Worm (Caenorhabditis elegans): ENCODE measurements around the gene C07G1.15.

The C07G1.15 gene

DNA sequence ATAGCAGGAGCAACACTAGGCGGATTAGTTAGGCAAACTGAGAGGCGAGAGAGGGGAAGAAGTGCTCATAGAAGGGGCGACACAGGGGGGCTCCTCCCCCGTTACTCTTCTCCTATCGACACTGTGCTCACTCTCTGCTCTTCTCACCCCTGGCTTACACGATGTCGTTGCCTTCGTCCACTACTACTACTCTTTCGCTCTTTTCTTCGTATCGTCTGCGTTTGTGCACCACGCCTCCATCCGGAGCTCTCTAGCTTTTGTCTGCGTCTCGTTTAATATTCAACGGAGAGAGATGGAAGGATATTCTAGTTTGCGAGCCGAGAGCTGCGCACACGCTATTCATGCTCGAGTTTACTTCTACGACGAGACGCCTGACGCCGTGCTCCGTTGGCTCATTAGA is 13.5 kb downstream of the C07G1.15 start (continued):
- TF ChIP-seq egl-43 (GFP tag; IDR thresholded peaks at IDR 0.05), result peak; percentile 61; the same call in 1 of the 2 replicates
- no peak for TF ChIP-seq ztf-11 (tag; optimal IDR thresholded peaks at IDR 0.05)
- peak; percentile 65 for TF ChIP-seq fkh-10 (GFP tag; optimal IDR thresholded peaks at IDR 0.05)
- TF ChIP-seq spr-1 (tag; optimal IDR thresholded peaks at IDR 0.05), result no peak
- no peak for TF ChIP-seq dmd-8 (GFP tag; IDR thresholded peaks at IDR 0.05)
- no peak for TF ChIP-seq ceh-62 (tag; optimal IDR thresholded peaks at IDR 0.05)
- TF ChIP-seq dmd-9 (GFP tag; IDR thresholded peaks at IDR 0.05), result no peak
- peak; percentile 35; the same call in 1 of the 2 replicates for TF ChIP-seq ctbp-1 (GFP tag; IDR thresholded peaks at IDR 0.05)
- TF ChIP-seq nhr-76 (tag; optimal IDR thresholded peaks at IDR 0.05), result no peak
- peak; percentile 58 for TF ChIP-seq mep-1 (tag; optimal IDR thresholded peaks at IDR 0.05)
- TF ChIP-seq aly-2 (tag; optimal IDR thresholded peaks at IDR 0.05), result no peak

DNA sequence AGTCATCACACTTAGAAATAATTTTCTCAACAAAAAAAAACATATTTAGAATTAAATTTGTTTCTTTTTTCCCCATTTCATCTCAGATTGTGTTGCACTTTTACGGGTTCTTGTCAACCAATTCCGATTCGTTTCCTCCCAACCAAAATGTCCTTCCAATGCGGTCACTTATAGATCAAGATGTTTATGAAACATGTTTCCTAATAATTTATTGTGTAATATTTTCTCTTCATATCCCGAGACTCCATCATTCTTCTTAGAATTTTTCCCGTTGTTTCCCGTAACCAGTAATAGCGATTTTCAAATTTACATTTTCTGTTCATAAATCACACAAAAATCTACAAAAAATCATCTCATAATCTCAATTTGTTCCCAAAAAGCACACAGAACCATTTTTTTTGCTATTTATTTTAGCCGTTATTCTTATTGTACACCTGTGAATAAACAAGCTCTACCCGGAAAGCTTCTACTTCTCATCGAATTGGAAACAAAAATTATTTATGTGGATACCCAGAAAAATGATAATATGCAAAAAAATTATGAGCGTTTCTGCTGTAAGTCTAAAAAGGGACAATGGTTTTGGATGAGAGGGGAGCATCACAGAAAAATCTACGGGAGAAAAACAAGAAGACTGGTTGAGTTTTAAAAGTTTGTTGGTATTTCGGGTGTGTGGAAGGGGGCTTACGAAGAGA is 18.8 kb downstream of the C07G1.15 start:
- TF ChIP-seq F44E2.7 (GFP tag; IDR thresholded peaks at IDR 0.05) (no peak), aha-1 (tag) (peak; percentile 58), unc-39 (tag; optimal IDR thresholded peaks at IDR 0.05) (no peak), tag-97 (GFP tag; IDR thresholded peaks at IDR 0.05) (no peak), unc-62 (GFP tag; optimal IDR thresholded peaks at IDR 0.05 in 1 of 2) (peak in 1 of 2 experiments; percentile 98), unc-62 (tag; optimal IDR thresholded peaks at IDR 0.05) (no peak), dmd-9 (GFP tag; IDR thresholded peaks at IDR 0.05) (no peak), nhr-28 (tag; optimal IDR thresholded peaks at IDR 0.05) (no peak), Y105C5A.15 (GFP tag; IDR thresholded peaks at IDR 0.05) (peak; percentile 7; the same call in 1 of the 2 replicates), unc-130 (GFP tag; optimal IDR thresholded peaks at IDR 0.05) (no peak), nhr-102 (tag; optimal IDR thresholded peaks at IDR 0.05) (no peak), arid-1 (GFP tag; conservative IDR thresholded peaks at IDR 0.05) (0 out of 2 replicates have a peak, but pooled peaks have one; percentile 17), lir-3 (tag; optimal IDR thresholded peaks at IDR 0.05) (no peak), spr-3 (GFP tag; optimal IDR thresholded peaks at IDR 0.05) (no peak)

DNA sequence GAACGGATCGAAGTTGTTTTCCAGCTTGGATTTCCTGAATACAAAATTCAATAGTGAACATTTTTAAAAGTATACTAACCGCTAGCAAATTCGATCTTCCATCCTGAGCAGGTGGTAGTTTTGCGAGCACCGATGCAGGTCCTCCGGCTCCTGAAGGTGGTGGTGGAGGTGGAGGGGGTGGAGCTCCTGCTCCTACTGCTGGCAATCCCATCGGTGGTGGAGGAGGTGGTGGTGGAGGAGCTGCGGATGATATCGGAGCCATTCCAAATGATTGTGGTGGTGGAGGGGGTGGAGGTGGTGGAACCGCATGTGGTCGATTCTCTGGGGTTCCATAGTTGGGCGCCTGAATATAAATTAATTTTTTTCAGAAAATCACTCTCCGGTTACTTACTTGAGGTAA is 19.9 kb downstream of the C07G1.15 start:
- TF ChIP-seq ZK337.2 (GFP tag; IDR thresholded peaks at IDR 0.05), result no peak
- TF ChIP-seq set-16 (GFP tag; IDR thresholded peaks at IDR 0.05), result peak; percentile 95
- no peak for TF ChIP-seq nhr-6 (tag; optimal IDR thresholded peaks at IDR 0.05)
- TF ChIP-seq daf-16 (GFP tag; optimal IDR thresholded peaks at IDR 0.05), result no peak
- TF ChIP-seq daf-16 (tag; optimal IDR thresholded peaks at IDR 0.05), result no peak
- TF ChIP-seq pha-4 (GFP tag; IDR thresholded peaks at IDR 0.05), result 0 out of 2 replicates have a peak, but pooled peaks have one; percentile 8
- no peak for TF ChIP-seq pha-4 (tag; optimal IDR thresholded peaks at IDR 0.05)
- no peak for TF ChIP-seq skn-1 (tag; optimal IDR thresholded peaks at IDR 0.05)
- peak in 1 of 2 experiments; percentile 6 for TF ChIP-seq unc-62 (GFP tag; optimal IDR thresholded peaks at IDR 0.05 in 1 of 2)
- no peak for TF ChIP-seq unc-62 (tag; optimal IDR thresholded peaks at IDR 0.05)

DNA sequence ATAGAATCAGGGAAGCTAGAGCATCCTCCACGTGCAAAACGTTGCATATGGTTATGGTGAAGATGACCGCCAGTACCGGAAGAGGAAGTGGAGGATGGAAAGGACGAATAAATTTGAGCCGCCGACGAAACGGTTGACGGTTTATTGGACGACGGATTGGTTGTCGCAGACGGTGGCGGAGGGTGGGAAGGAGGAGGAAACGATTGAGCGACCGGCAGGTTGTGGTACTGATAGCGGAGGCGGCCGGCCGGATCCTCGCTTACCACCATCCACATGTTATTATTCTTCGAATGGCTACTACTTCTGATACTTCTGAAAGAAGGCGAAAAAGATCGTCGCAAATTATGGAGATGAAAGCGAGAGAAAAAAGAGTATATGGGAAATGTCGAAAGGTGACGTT is 23.1 kb downstream of the C07G1.15 start:
- TF ChIP-seq ceh-44 (GFP tag; IDR thresholded peaks at IDR 0.05) (no peak), set-16 (GFP tag; IDR thresholded peaks at IDR 0.05) (peak; percentile 66), Y105C5A.15 (GFP tag; IDR thresholded peaks at IDR 0.05) (no peak), hlh-30 (tag; optimal IDR thresholded peaks at IDR 0.05; ENCODE audit: insufficient read depth) (no peak), nhr-10 (tag; optimal IDR thresholded peaks at IDR 0.05) (no peak), nhr-28 (tag; optimal IDR thresholded peaks at IDR 0.05) (no peak), lin-13 (GFP tag; optimal IDR thresholded peaks at IDR 0.05) (no peak), saeg-2 (GFP tag; IDR thresholded peaks at IDR 0.05) (no peak), zfp-2 (tag; optimal IDR thresholded peaks at IDR 0.05) (no peak), D1046.2 (GFP tag; IDR thresholded peaks at IDR 0.05) (no peak), duxl-1 (tag; optimal IDR thresholded peaks at IDR 0.05; ENCODE audit: poor library complexity) (no peak), aha-1 (tag) (peak; percentile 45), F10B5.3 (tag; optimal IDR thresholded peaks at IDR 0.05) (no peak)

Data from whole organism, L4 larva.